Worm (Caenorhabditis elegans): ENCODE measurements around the gene str-168.

DNA sequence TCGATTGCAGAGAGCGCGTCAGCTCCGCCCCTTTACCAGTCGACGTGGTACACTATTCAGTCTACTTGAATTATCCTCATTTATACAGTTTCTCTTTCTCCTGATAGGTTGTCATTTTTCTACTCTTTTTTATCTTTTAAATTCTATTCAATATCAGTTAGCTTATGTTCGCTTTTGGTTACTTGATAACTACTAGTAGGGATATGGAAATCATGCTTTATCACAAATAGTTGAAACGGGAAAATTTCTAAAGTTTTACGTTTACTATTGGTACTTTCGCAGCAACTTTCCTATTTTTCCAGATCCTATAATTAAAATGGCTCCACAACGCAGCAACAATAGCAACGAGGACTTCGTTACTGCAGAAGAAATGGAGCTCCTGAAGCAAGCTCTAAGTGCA lies 49.2 kb upstream of the str-168 start, which contains the start of gene sgnh-1:
- no peak for TF ChIP-seq alr-1 (tag; optimal IDR thresholded peaks at IDR 0.05; ENCODE audit: borderline replicate concordance)
- TF ChIP-seq nhr-90 (tag; optimal IDR thresholded peaks at IDR 0.05; ENCODE audit: poor library complexity): no peak
- TF ChIP-seq hpl-2 (GFP tag; optimal IDR thresholded peaks at IDR 0.05): no peak
- no peak for TF ChIP-seq lin-35 (GFP tag; optimal IDR thresholded peaks at IDR 0.05)
- no peak for TF ChIP-seq mef-2 (tag; optimal IDR thresholded peaks at IDR 0.05)
- TF ChIP-seq C04F5.9 (tag; optimal IDR thresholded peaks at IDR 0.05): no peak
- TF ChIP-seq mep-1 (tag; optimal IDR thresholded peaks at IDR 0.05): no peak
- no peak for TF ChIP-seq nhr-77 (tag; optimal IDR thresholded peaks at IDR 0.05)
- no peak for TF ChIP-seq ceh-90 (tag; optimal IDR thresholded peaks at IDR 0.05)
- TF ChIP-seq elt-3 (tag; optimal IDR thresholded peaks at IDR 0.05): no peak
- no peak for TF ChIP-seq mdl-1 (tag; optimal IDR thresholded peaks at IDR 0.05)
- no peak for TF ChIP-seq efl-1 (optimal IDR thresholded peaks at IDR 0.05)
- TF ChIP-seq efl-1 (GFP tag; optimal IDR thresholded peaks at IDR 0.05 in 1 of 2): no peak
- no peak for TF ChIP-seq egl-27 (tag; optimal IDR thresholded peaks at IDR 0.05)
- no peak for TF ChIP-seq lir-3 (tag; optimal IDR thresholded peaks at IDR 0.05; ENCODE audit: poor library complexity)

Measured in whole organism, L1 larva.